Fruit fly (Drosophila melanogaster): Measurements from ENCODE around the gene Ppt1.

DNA sequence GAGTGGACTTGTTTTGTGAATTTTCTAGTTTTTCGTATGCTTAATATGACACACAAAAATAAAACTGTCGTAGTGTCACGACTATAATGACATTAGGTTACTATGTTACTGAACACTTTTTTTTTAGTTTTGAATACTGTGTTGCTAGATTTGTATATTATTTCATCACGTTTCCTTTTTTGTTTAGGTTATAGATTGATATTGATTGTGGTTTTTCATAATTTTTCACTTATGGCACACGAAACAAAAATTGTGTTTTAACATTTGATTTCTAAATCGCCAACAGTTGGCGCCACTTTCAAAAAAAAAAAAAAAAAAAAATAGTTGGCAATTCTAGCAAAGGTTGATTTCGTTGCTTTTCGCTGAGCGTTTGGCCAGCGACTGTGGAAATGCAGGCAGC is 3.5 kb upstream of the Ppt1 start, which contains the start of gene CG11294:
- no peak for TF ChIP-seq insv (optimal IDR thresholded peaks at IDR 0.05)
- no peak for TF ChIP-seq Sin3A (optimal IDR thresholded peaks at IDR 0.05)

All from Kc167 (cell line).